Worm (Caenorhabditis elegans): ENCODE data around the gene F59F4.3.

The F59F4.3 gene

DNA sequence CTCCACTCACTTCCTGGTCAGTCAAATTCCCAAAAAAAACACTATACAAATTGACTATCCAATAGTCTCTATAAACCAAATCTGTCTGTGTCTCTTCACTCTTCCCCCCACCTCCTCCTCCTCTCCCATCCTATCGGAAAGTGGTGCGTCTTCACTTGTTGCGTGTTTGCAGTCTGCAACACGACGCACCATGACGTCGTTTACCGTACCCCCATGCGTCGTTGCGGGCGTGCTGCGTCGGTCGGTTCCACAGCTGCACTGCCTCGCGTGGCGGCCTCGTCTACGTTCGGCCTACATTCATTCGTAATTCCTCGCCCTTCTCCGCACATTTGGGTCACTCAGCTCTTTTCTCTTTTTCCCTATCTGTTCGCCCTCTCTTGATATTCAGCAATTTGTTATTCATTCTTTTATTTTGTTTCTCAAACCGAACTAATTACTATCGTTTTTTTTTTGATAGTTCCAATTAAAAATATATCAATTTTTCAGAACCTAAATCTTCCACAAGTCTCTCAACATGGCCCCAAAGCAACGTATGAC, 6.2 kb downstream of the F59F4.3 start, which contains the start of gene serp-1.1 (continued):
- peak; percentile 96 for TF ChIP-seq tlf-1 (GFP tag; optimal IDR thresholded peaks at IDR 0.05)
- 0 out of 2 replicates have a peak, but pooled peaks have one; percentile 46 for TF ChIP-seq F39B2.1 (GFP tag; IDR thresholded peaks at IDR 0.05)
- TF ChIP-seq lag-1 (GFP tag; IDR thresholded peaks at IDR 0.05), result peak; percentile 82; the same call in 1 of the 2 replicates
- no peak for TF ChIP-seq Y79H2A.3 (GFP tag; conservative IDR thresholded peaks at IDR 0.05)
- TF ChIP-seq rec-8 (tag; optimal IDR thresholded peaks at IDR 0.05), result no peak
- TF ChIP-seq B0261.1 (tag; optimal IDR thresholded peaks at IDR 0.05), result peak; percentile 38
- peak; percentile 90 for TF ChIP-seq madf-3 (GFP tag; IDR thresholded peaks at IDR 0.05)
- no peak for TF ChIP-seq unc-130 (GFP tag; optimal IDR thresholded peaks at IDR 0.05)
- TF ChIP-seq cebp-2 (GFP tag; IDR thresholded peaks at IDR 0.05), result peak; percentile 89; the same call in 1 of the 2 replicates
- TF ChIP-seq attf-3 (GFP tag; conservative IDR thresholded peaks at IDR 0.05), result peak; percentile 83
- TF ChIP-seq atf-7 (tag; optimal IDR thresholded peaks at IDR 0.05), result peak; percentile 100
- TF ChIP-seq madf-8 (GFP tag; conservative IDR thresholded peaks at IDR 0.05), result no peak
- peak; percentile 64 for TF ChIP-seq hsf-1 (GFP tag; IDR thresholded peaks at IDR 0.05)
- peak; percentile 36 for TF ChIP-seq snpc-1.1 (tag; optimal IDR thresholded peaks at IDR 0.05; ENCODE audit: insufficient read depth)
- TF ChIP-seq mxl-1 (tag; optimal IDR thresholded peaks at IDR 0.05), result peak; percentile 38
- TF ChIP-seq F22D6.2 (tag; optimal IDR thresholded peaks at IDR 0.05), result peak; percentile 90
- TF ChIP-seq xnd-1 (tag; optimal IDR thresholded peaks at IDR 0.05), result no peak
- TF ChIP-seq mcd-1 (GFP tag; IDR thresholded peaks at IDR 0.05), result peak; percentile 95
- TF ChIP-seq nhr-120 (GFP tag; IDR thresholded peaks at IDR 0.05), result peak; percentile 90; the same call in 1 of the 2 replicates
- no peak for TF ChIP-seq F10E7.11 (tag; optimal IDR thresholded peaks at IDR 0.05)
- no peak for TF ChIP-seq F55B11.4 (tag; optimal IDR thresholded peaks at IDR 0.05; ENCODE audit: borderline replicate concordance, insufficient read depth)
- no peak for TF ChIP-seq T26A5.8 (tag; optimal IDR thresholded peaks at IDR 0.05)
- TF ChIP-seq zfh-2 (GFP tag; conservative IDR thresholded peaks at IDR 0.05), result peak; percentile 100
- peak; percentile 71 for TF ChIP-seq F23B12.7 (tag; optimal IDR thresholded peaks at IDR 0.05; ENCODE audit: insufficient read depth)
- TF ChIP-seq hlh-26 (GFP tag; conservative IDR thresholded peaks at IDR 0.05), result no peak
- peak in 2 of 3 experiments; percentile 61 to 90 for TF ChIP-seq lin-35 (GFP tag; optimal IDR thresholded peaks at IDR 0.05)
- peak; percentile 75 for TF ChIP-seq ztf-6 (GFP tag; IDR thresholded peaks at IDR 0.05)
- TF ChIP-seq egl-18 (GFP tag; IDR thresholded peaks at IDR 0.05), result peak; percentile 90
- peak; percentile 90 for TF ChIP-seq lir-1 (GFP tag; conservative IDR thresholded peaks at IDR 0.05)
- peak; percentile 48 for TF ChIP-seq F33H1.4 (GFP tag; IDR thresholded peaks at IDR 0.05)
- peak; percentile 95 for TF ChIP-seq ekl-4 (GFP tag; IDR thresholded peaks at IDR 0.05)
- peak; percentile 87; the same call in 1 of the 2 replicates for TF ChIP-seq bed-2 (GFP tag; IDR thresholded peaks at IDR 0.05)
- no peak for TF ChIP-seq lsy-27 (tag; optimal IDR thresholded peaks at IDR 0.05; ENCODE audit: borderline replicate concordance, insufficient read depth)
- no peak; the same call in 1 of the 2 replicates for TF ChIP-seq B0019.2 (GFP tag; conservative IDR thresholded peaks at IDR 0.05)
- TF ChIP-seq Y56A3A.18 (GFP tag; IDR thresholded peaks at IDR 0.05), result peak; percentile 94
- TF ChIP-seq B0336.3 (GFP tag; IDR thresholded peaks at IDR 0.05), result peak; percentile 97
- no peak for TF ChIP-seq snpc-1.3 (tag; optimal IDR thresholded peaks at IDR 0.05; ENCODE audit: insufficient read depth)
- peak; percentile 70 for TF ChIP-seq nhr-27 (tag; optimal IDR thresholded peaks at IDR 0.05)
- TF ChIP-seq egl-44 (GFP tag; IDR thresholded peaks at IDR 0.05), result peak; percentile 96
- peak; percentile 40 for TF ChIP-seq T07F8.4 (tag; optimal IDR thresholded peaks at IDR 0.05)
- peak; percentile 95 for TF ChIP-seq C06A6.2 (GFP tag; conservative IDR thresholded peaks at IDR 0.05)
- TF ChIP-seq ceh-100 (GFP tag; IDR thresholded peaks at IDR 0.05), result peak; percentile 84
- peak; percentile 35 for TF ChIP-seq lsl-1 (GFP tag; optimal IDR thresholded peaks at IDR 0.05)
- TF ChIP-seq ceh-40 (GFP tag; IDR thresholded peaks at IDR 0.05), result 0 out of 2 replicates have a peak, but pooled peaks have one; percentile 51
- TF ChIP-seq lin-54 (GFP tag; optimal IDR thresholded peaks at IDR 0.05), result peak; percentile 88
- peak; percentile 98 for TF ChIP-seq ztf-22 (GFP tag; optimal IDR thresholded peaks at IDR 0.05)
